Worm (Caenorhabditis elegans) whole organism, young adult: ENCODE measurements around the gene F53C3.1.

Experiments used
- B0261.1 ChIP-seq: sonication (generic microtip); optimal IDR thresholded peaks from 2 replicates; lab custom pipeline; 2016; ENCODE audit warnings: mild to moderate bottlenecking, missing genetic modification characterization, moderate library complexity, missing compliant biosample characterization
- F55B11.4 ChIP-seq: sonication (generic microtip); optimal IDR thresholded peaks from 2 replicates; lab custom pipeline; 2016; ENCODE audit warnings: missing compliant biosample characterization, missing genetic modification characterization, borderline replicate concordance; ENCODE audit not compliant: insufficient read depth
- K11D2.4 ChIP-seq: fragments of 200-800 bp; sonication (Bioruptor generic); IDR thresholded peaks from 2 replicates; pipeline ENCODE4 v1.3.6; 2022; ENCODE audit warnings: missing genetic modification reagents, missing genetic modification characterization, missing compliant biosample characterization
- attf-5 ChIP-seq: fragments of 200-800 bp; sonication (Bioruptor generic); optimal IDR thresholded peaks from 2 replicates; lab custom pipeline; 2018; ENCODE audit warnings: mild to moderate bottlenecking, missing genetic modification characterization, missing compliant biosample characterization
- attf-6 ChIP-seq: fragments of 200-800 bp; sonication (Bioruptor generic); IDR thresholded peaks from 2 replicates; pipeline ENCODE4 v1.3.6; 2022; ENCODE audit warnings: missing genetic modification reagents, missing genetic modification characterization, missing compliant biosample characterization
- bed-1 ChIP-seq: fragments of 200-800 bp; sonication (Bioruptor generic); IDR thresholded peaks from 2 replicates; pipeline ENCODE4 v1.3.6; 2022; ENCODE audit warnings: missing genetic modification reagents, missing genetic modification characterization, missing compliant biosample characterization
- cebp-1 ChIP-seq, 2 experiments: fragments of 200-800 bp in 1 of 2; sonication (Bioruptor generic) in 1 of 2; sonication (generic microtip) in 1 of 2; IDR thresholded peaks in 1 of 2; optimal IDR thresholded peaks in 1 of 2; 2 replicates each; pipeline versions ENCODE4 v1.3.6 to Lab custom; 2017 to 2022; ENCODE audit warnings: missing compliant biosample characterization in 2 of 2, missing genetic modification characterization in 2 of 2, mild to moderate bottlenecking in 1 of 2, missing genetic modification reagents in 1 of 2, moderate library complexity in 1 of 2
- ceh-100 ChIP-seq: fragments of 200-800 bp; sonication (Bioruptor generic); IDR thresholded peaks from 2 replicates; pipeline ENCODE4 v1.3.6; 2022; ENCODE audit warnings: missing genetic modification reagents, missing genetic modification characterization, missing compliant biosample characterization
- ceh-27 ChIP-seq: fragments of 200-800 bp; sonication (Bioruptor generic); optimal IDR thresholded peaks from 2 replicates; lab custom pipeline; 2018; ENCODE audit warnings: mild to moderate bottlenecking, missing genetic modification characterization, moderate library complexity, missing compliant biosample characterization
- ceh-40 ChIP-seq: fragments of 200-800 bp; sonication (Bioruptor generic); IDR thresholded peaks from 2 replicates; pipeline ENCODE4 v1.3.6; 2022; ENCODE audit warnings: missing genetic modification characterization, missing compliant biosample characterization
- dox-1 ChIP-seq: fragments of 200-800 bp; sonication (Bioruptor generic); IDR thresholded peaks from 2 replicates; pipeline ENCODE4 v1.3.6; 2022; ENCODE audit warnings: missing genetic modification reagents, missing genetic modification characterization, missing compliant biosample characterization
- egrh-3 ChIP-seq: fragments of 200-800 bp; sonication (Bioruptor generic); IDR thresholded peaks from 2 replicates; pipeline ENCODE4 v1.3.6; 2022; ENCODE audit warnings: missing genetic modification reagents, missing genetic modification characterization, missing compliant biosample characterization
- hmg-1.2 ChIP-seq: fragments of 200-800 bp; sonication (Bioruptor generic); IDR thresholded peaks from 2 replicates; pipeline ENCODE4 v1.3.6; 2022; ENCODE audit warnings: missing genetic modification reagents, missing genetic modification characterization, missing compliant biosample characterization
- lin-35 ChIP-seq, 3 experiments: fragments of 150-350 bp in 2 of 3; sonication (generic microtip) in 1 of 3; optimal IDR thresholded peaks; 2 replicates each; lab custom pipeline; 2014 to 2018; ENCODE audit warnings: missing biosample characterization in 3 of 3, missing genetic modification characterization in 3 of 3, missing genetic modification reagents in 3 of 3
- lin-40 ChIP-seq: sonication (generic microtip); optimal IDR thresholded peaks from 2 replicates; lab custom pipeline; 2016; ENCODE audit warnings: missing genetic modification characterization, mild to moderate bottlenecking, missing compliant biosample characterization, missing genotype, missing genetic modification reagents
- madf-3 ChIP-seq: fragments of 200-800 bp; sonication (Bioruptor generic); IDR thresholded peaks from 2 replicates; pipeline ENCODE4 v1.3.6; 2022; ENCODE audit warnings: missing genetic modification reagents, missing genetic modification characterization, missing compliant biosample characterization
- madf-6 ChIP-seq: fragments of 200-800 bp; sonication (Bioruptor generic); IDR thresholded peaks from 2 replicates; pipeline ENCODE4 v1.3.6; 2022; ENCODE audit warnings: missing genetic modification reagents, missing genetic modification characterization, missing compliant biosample characterization
- nfya-2 ChIP-seq: fragments of 200-800 bp; sonication (Bioruptor generic); IDR thresholded peaks from 2 replicates; pipeline ENCODE4 v1.3.6; 2022; ENCODE audit warnings: missing genetic modification reagents, missing genetic modification characterization, missing compliant biosample characterization
- nfyb-1 ChIP-seq: fragments of 200-800 bp; sonication (Bioruptor generic); IDR thresholded peaks from 2 replicates; pipeline ENCODE4 v1.3.6; 2022; ENCODE audit warnings: missing genetic modification reagents, missing genetic modification characterization, missing compliant biosample characterization
- nhr-120 ChIP-seq: fragments of 200-800 bp; sonication (Bioruptor generic); IDR thresholded peaks from 2 replicates; pipeline ENCODE4 v1.3.6; 2022; ENCODE audit warnings: missing genetic modification characterization, missing compliant biosample characterization
- nhr-80 ChIP-seq: sonication (generic microtip); optimal IDR thresholded peaks from 2 replicates; lab custom pipeline; 2016; ENCODE audit warnings: missing genetic modification characterization, missing compliant biosample characterization
- repo-1 ChIP-seq: sonication (generic microtip); optimal IDR thresholded peaks from 2 replicates; lab custom pipeline; 2017; ENCODE audit warnings: mild to moderate bottlenecking, missing genetic modification characterization, missing compliant biosample characterization
- snpc-1.1 ChIP-seq: sonication (generic microtip); optimal IDR thresholded peaks from 2 replicates; lab custom pipeline; 2017; ENCODE audit warnings: missing genetic modification characterization, mild to moderate bottlenecking, missing compliant biosample characterization, antibody characterized with exemption, moderate library complexity, missing genotype, missing genetic modification reagents; ENCODE audit not compliant: insufficient read depth
- snpc-4 ChIP-seq, 5 experiments: fragments of 150-350 bp in 1 of 5; sonication (generic microtip) in 4 of 5; optimal IDR thresholded peaks; 2 replicates each; lab custom pipeline; 2014 to 2018; ENCODE audit warnings: missing genetic modification characterization in 5 of 5, missing biosample characterization in 3 of 5, antibody characterized with exemption in 2 of 5, mild to moderate bottlenecking in 2 of 5, missing compliant biosample characterization in 2 of 5, missing genotype in 2 of 5, moderate library complexity in 2 of 5, missing genetic modification reagents in 1 of 5
- somi-1 ChIP-seq: fragments of 200-800 bp; sonication (Bioruptor generic); optimal IDR thresholded peaks from 2 replicates; lab custom pipeline; 2018; ENCODE audit warnings: mild to moderate bottlenecking, missing genetic modification characterization, missing compliant biosample characterization
- tbp1 ChIP-seq: fragments of 200-800 bp; sonication (Bioruptor generic); optimal IDR thresholded peaks from 2 replicates; lab custom pipeline; 2018; ENCODE audit warnings: mild to moderate bottlenecking, missing genetic modification characterization, missing compliant biosample characterization
- zfh-2 ChIP-seq: fragments of 200-800 bp; sonication (Bioruptor generic); conservative IDR thresholded peaks from 2 replicates; pipeline ENCODE4 v1.3.6; 2022; ENCODE audit warnings: missing genetic modification reagents, missing genetic modification characterization, missing compliant biosample characterization

F53C3.1 gene

DNA sequence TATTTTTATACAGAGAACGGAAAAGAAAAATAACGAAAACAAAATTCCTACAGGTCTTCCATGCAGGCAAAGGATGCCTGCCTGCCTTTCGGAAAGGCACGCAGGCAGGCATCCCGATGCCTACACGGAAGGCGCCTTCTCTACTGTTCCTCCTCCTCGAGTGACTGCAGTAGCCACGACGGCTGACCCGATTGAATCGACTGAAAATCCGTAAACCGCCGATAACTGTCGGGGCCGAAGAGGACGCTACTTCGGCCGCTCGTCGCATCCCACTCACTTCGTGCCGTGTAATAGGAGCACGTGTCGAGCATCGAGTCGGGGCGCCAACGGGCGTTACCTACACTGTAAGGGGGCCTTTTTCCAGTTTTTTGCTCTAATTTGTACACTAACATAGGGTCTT lies 8.8 kb downstream of the F53C3.1 start:
- TF ChIP-seq zfh-2 (GFP tag; lab: Robert Waterston, UW) (peak; percentile 60), snpc-1.1 (tag; lab: Kevin White, UChicago) (no peak), somi-1 (GFP tag; lab: Kevin White, UChicago) (no peak), nhr-80 (tag; lab: Kevin White, UChicago) (no peak), egrh-3 (peak; percentile 11; the same call in 1 of the 2 replicates), attf-6 (GFP tag; lab: Robert Waterston, UW) (no peak)

ce11 chrII:3922696-3923095 lies 10.9 kb downstream of the F53C3.1 start:
- TF ChIP-seq repo-1 (tag; lab: Kevin White, UChicago) (no peak), ceh-40 (no peak), bed-1 (GFP tag; lab: Robert Waterston, UW) (no peak)
- TF ChIP-seq, all 124 proteins: peak for 0

DNA sequence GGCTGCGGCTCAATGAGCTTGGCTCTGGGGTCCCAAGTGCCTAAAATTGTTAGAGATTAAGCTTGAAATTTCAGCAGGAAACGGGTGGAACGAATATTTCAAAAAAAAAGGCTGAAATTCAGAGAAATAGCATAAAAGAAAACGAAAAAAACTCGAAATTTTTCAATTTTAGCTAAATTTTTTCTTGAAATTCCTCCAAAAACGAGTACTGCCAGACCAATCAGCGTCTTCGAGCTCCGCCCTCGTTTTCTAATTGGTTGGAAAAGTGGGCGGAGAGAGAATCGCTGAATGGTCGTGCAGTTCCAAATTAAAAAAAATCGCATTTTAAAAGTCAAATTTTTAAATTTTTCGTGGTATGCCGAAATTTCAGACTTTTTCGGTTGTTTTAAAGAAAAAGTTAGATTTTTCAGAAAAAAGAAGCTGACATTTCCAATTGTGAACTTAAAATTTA lies 16.2 kb downstream of the F53C3.1 start, which contains the start of gene plpp-1.1:
TSS of gene plpp-1.1 (minus strand) at position 51 of the 451 bp plus-strand sequence.
- TF ChIP-seq madf-3 (GFP tag; lab: Robert Waterston, UW), result no peak
- TF ChIP-seq nfyb-1 (GFP tag; lab: Robert Waterston, UW), result 0 out of 2 replicates have a peak, but pooled peaks have one; percentile 66
- 0 out of 2 replicates have a peak, but pooled peaks have one; percentile 9 for TF ChIP-seq zfh-2 (GFP tag; lab: Robert Waterston, UW)

ce11 chrII:3929446-3929845 lies 17.6 kb downstream of the F53C3.1 start:
- TF ChIP-seq ceh-27 (GFP tag; lab: Kevin White, UChicago), result peak; percentile 1
- TF ChIP-seq ceh-100 (GFP tag; lab: Robert Waterston, UW), result no peak
- peak; percentile 4 for TF ChIP-seq nhr-80 (tag; lab: Kevin White, UChicago)

ce11 chrII:3930478-3931182 lies 18.8 kb downstream of the F53C3.1 start:
- no peak for TF ChIP-seq madf-6 (GFP tag; lab: Robert Waterston, UW)
- peak; percentile 9 for TF ChIP-seq lin-40 (tag; lab: Kevin White, UChicago)
- 0 out of 2 replicates have a peak, but pooled peaks have one; percentile 26 for TF ChIP-seq dox-1 (GFP tag; lab: Robert Waterston, UW)
- peak; percentile 97 for TF ChIP-seq nfyb-1 (GFP tag; lab: Robert Waterston, UW)
- TF ChIP-seq B0261.1 (tag; lab: Kevin White, UChicago), result no peak
- peak; percentile 46 for TF ChIP-seq nhr-80 (tag; lab: Kevin White, UChicago)
- TF ChIP-seq nhr-120 (GFP tag; lab: Robert Waterston, UW), result no peak
- peak; percentile 1 for TF ChIP-seq tbp1 (GFP tag; lab: Kevin White, UChicago)
- peak in 1 of 3 experiments; percentile 24 for TF ChIP-seq lin-35 (GFP tag; optimal IDR thresholded peaks at IDR 0.05; lab: Kevin White, UChicago)
- TF ChIP-seq snpc-4 (GFP tag; optimal IDR thresholded peaks at IDR 0.05; lab: Kevin White, UChicago), result no peak
- TF ChIP-seq snpc-4 (tag; optimal IDR thresholded peaks at IDR 0.05; lab: Kevin White, UChicago), result peak in 1 of 4 experiments; percentile 8
- TF ChIP-seq attf-5 (GFP tag; lab: Kevin White, UChicago), result peak; percentile 45
- peak; percentile 87; the same call in 1 of the 2 replicates for TF ChIP-seq hmg-1.2
- 0 out of 2 replicates have a peak, but pooled peaks have one; percentile 14 for TF ChIP-seq K11D2.4
- peak; percentile 85 for TF ChIP-seq zfh-2 (GFP tag; lab: Robert Waterston, UW)
- no peak for TF ChIP-seq cebp-1 (GFP tag; IDR thresholded peaks at IDR 0.05; lab: Robert Waterston, UW)
- TF ChIP-seq cebp-1 (tag; optimal IDR thresholded peaks at IDR 0.05; lab: Kevin White, UChicago), result peak; percentile 55

DNA sequence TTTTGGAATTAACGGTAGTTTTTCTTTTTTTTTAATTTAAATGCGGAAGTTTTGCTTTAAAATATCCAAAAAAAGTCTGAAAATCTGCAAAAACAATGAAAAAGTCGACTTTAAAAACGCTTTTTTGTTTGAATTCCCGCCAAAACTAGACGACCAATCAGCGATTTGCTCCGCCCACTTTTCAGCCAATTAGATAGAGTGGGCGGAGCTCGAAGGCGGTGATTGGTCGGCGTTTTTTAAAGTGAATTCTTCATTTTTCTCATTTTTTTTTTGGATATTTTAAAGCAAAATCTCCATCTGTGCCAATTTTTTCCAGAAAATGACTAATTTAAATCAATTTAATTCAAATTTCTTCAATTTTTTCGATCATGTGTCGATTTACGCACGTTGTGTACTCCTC lies 19.4 kb downstream of the F53C3.1 start:
- no peak for TF ChIP-seq lin-35 (GFP tag; optimal IDR thresholded peaks at IDR 0.05; lab: Kevin White, UChicago)
- 0 out of 2 replicates have a peak, but pooled peaks have one; percentile 67 for TF ChIP-seq nfya-2 (GFP tag; lab: Robert Waterston, UW)
- TF ChIP-seq nfyb-1 (GFP tag; lab: Robert Waterston, UW), result peak; percentile 79
- TF ChIP-seq F55B11.4 (tag; lab: Kevin White, UChicago), result no peak
